Worm (Caenorhabditis elegans): ENCODE measurements around the gene F11G11.15.
"Not testable (repeated sequence)": the region's sequence is repeated elsewhere in the genome, so short reads cannot be mapped to it uniquely, and the experiment has no call there.

The F11G11.15 gene

ce11 chrII:4837659-4838058 is 37.0 kb upstream of the F11G11.15 start, which contains the start of gene C33F10.12:
TSS of gene C33F10.12 (minus strand) at chrII:4837759.
- TF ChIP-seq aha-1 (tag) (no peak), daf-16 (GFP tag; optimal IDR thresholded peaks at IDR 0.05) (no peak), daf-16 (tag; optimal IDR thresholded peaks at IDR 0.05) (no peak), cey-2 (tag; optimal IDR thresholded peaks at IDR 0.05; ENCODE audit: borderline replicate concordance, insufficient read depth) (no peak), gei-8 (GFP tag; optimal IDR thresholded peaks at IDR 0.05) (no peak), Y105C5A.15 (GFP tag; IDR thresholded peaks at IDR 0.05) (no peak), madf-9 (GFP tag; conservative IDR thresholded peaks at IDR 0.05) (no peak), snpc-4 (tag; optimal IDR thresholded peaks at IDR 0.05) (no peak), nhr-11 (tag; optimal IDR thresholded peaks at IDR 0.05) (no peak), set-16 (GFP tag; IDR thresholded peaks at IDR 0.05) (no peak), daf-19 (GFP tag; conservative IDR thresholded peaks at IDR 0.05) (no peak)

- not testable (repeated sequence) for TF ChIP-seq egl-43 (GFP tag; IDR thresholded peaks at IDR 0.05); dmd-8 (GFP tag; IDR thresholded peaks at IDR 0.05); hif-1 (tag; optimal IDR thresholded peaks at IDR 0.05)
Measured at ce11 chrII:4842143-4842658, 32.4 kb upstream of the F11G11.15 start, which contains the start of the genes T23B7.2 and nspd-4. TSS of gene T23B7.2 (minus strand) at chrII:4842243. TSS of gene nspd-4 (plus strand) at chrII:4842608.

- TF ChIP-seq tra-1 (GFP tag; IDR thresholded peaks at IDR 0.05) = no peak
- no peak for TF ChIP-seq aly-2 (tag; optimal IDR thresholded peaks at IDR 0.05)
- no peak for TF ChIP-seq zfp-2 (tag; optimal IDR thresholded peaks at IDR 0.05)
- no peak for TF ChIP-seq F26F4.8 (GFP tag; conservative IDR thresholded peaks at IDR 0.05)
- TF ChIP-seq F49E8.2 (tag; optimal IDR thresholded peaks at IDR 0.05; ENCODE audit: borderline replicate concordance) = no peak
- no peak for TF ChIP-seq skn-1 (tag; optimal IDR thresholded peaks at IDR 0.05)
- TF ChIP-seq fkh-10 (GFP tag; optimal IDR thresholded peaks at IDR 0.05) = no peak
- no peak for TF ChIP-seq nhr-10 (tag; optimal IDR thresholded peaks at IDR 0.05)
- no peak for TF ChIP-seq nhr-41 (GFP tag; IDR thresholded peaks at IDR 0.05)
- no peak for TF ChIP-seq daf-12 (tag; optimal IDR thresholded peaks at IDR 0.05)
- TF ChIP-seq mxl-3 (GFP tag; optimal IDR thresholded peaks at IDR 0.05) = no peak
- TF ChIP-seq unc-62 (GFP tag; optimal IDR thresholded peaks at IDR 0.05 in 1 of 2) = no peak
- TF ChIP-seq unc-62 (tag; optimal IDR thresholded peaks at IDR 0.05) = no peak
- TF ChIP-seq pha-4 (GFP tag; IDR thresholded peaks at IDR 0.05) = no peak
- TF ChIP-seq pha-4 (tag; optimal IDR thresholded peaks at IDR 0.05) = no peak
- no peak for TF ChIP-seq D1046.2 (GFP tag; IDR thresholded peaks at IDR 0.05)
- no peak for TF ChIP-seq lin-39 (tag; optimal IDR thresholded peaks at IDR 0.05)
- TF ChIP-seq ztf-11 (tag; optimal IDR thresholded peaks at IDR 0.05) = no peak
- no peak for TF ChIP-seq nhr-11 (tag; optimal IDR thresholded peaks at IDR 0.05)
- TF ChIP-seq R02D3.7 (tag; optimal IDR thresholded peaks at IDR 0.05) = no peak
- no peak for TF ChIP-seq dmd-8 (GFP tag; IDR thresholded peaks at IDR 0.05)
- TF ChIP-seq snpc-4 (tag; optimal IDR thresholded peaks at IDR 0.05) = no peak
Measured at ce11 chrII:4849885-4850284, 24.8 kb upstream of the F11G11.15 start, which contains the start of gene T23B7.3. TSS of gene T23B7.3 (plus strand) at chrII:4850185.

ce11 chrII:4851594-4852106 is 23.0 kb upstream of the F11G11.15 start, which contains the start of gene dnj-9:
TSS of gene dnj-9 (plus strand) at chrII:4852056.
- TF ChIP-seq aha-1 (tag) = peak; percentile 99
- TF ChIP-seq pqm-1 (tag; optimal IDR thresholded peaks at IDR 0.05) = no peak
- no peak for TF ChIP-seq Y75B8A.6 (GFP tag; IDR thresholded peaks at IDR 0.05)
- no peak for TF ChIP-seq cey-2 (tag; optimal IDR thresholded peaks at IDR 0.05; ENCODE audit: borderline replicate concordance, insufficient read depth)
- peak; percentile 88 for TF ChIP-seq T20F7.1 (GFP tag; optimal IDR thresholded peaks at IDR 0.05)
- peak; percentile 89 for TF ChIP-seq nhr-48 (tag; optimal IDR thresholded peaks at IDR 0.05)
- TF ChIP-seq Y48G9A.11 (GFP tag; IDR thresholded peaks at IDR 0.05) = peak; percentile 72
- peak; percentile 83 for TF ChIP-seq arid-1 (GFP tag; conservative IDR thresholded peaks at IDR 0.05)
- peak; percentile 92 for TF ChIP-seq lin-38 (GFP tag; IDR thresholded peaks at IDR 0.05)
- no peak for TF ChIP-seq R02D3.7 (tag; optimal IDR thresholded peaks at IDR 0.05)
- peak; percentile 95 for TF ChIP-seq mes-2 (tag; optimal IDR thresholded peaks at IDR 0.05; ENCODE audit: poor library complexity, severe bottlenecking)
- TF ChIP-seq madf-5 (GFP tag; IDR thresholded peaks at IDR 0.05) = no peak
- TF ChIP-seq dmd-6 (GFP tag; IDR thresholded peaks at IDR 0.05) = peak; percentile 94
- no peak for TF ChIP-seq Y105C5A.15 (GFP tag; IDR thresholded peaks at IDR 0.05)
- peak; percentile 76 for TF ChIP-seq zag-1 (tag; optimal IDR thresholded peaks at IDR 0.05)
- TF ChIP-seq ceh-20 (GFP tag; IDR thresholded peaks at IDR 0.05) = peak; percentile 90
- peak; percentile 91 for TF ChIP-seq saeg-2 (GFP tag; IDR thresholded peaks at IDR 0.05)
- peak; percentile 80 for TF ChIP-seq mxl-2 (GFP tag; conservative IDR thresholded peaks at IDR 0.05)

Data from whole organism, L4 larva.